Fruit fly (Drosophila melanogaster) whole organism, prepupa: ENCODE measurements around the gene Cyp9f3.

Source experiments
- CG10631 ChIP-seq: fragments of 200-800 bp; sonication (Bioruptor generic); optimal IDR thresholded peaks from 2 replicates; lab custom pipeline; 2016; ENCODE audit warnings: missing biosample characterization, missing genetic modification characterization
- CG10669 ChIP-seq: fragments of 200-800 bp; sonication (Bioruptor generic); optimal IDR thresholded peaks from 3 replicates; lab custom pipeline; 2018; ENCODE audit warnings: missing biosample characterization, mild to moderate bottlenecking, missing genetic modification characterization, moderate library complexity
- CG11294 ChIP-seq: fragments of 200-800 bp; sonication (Bioruptor generic); IDR thresholded peaks from 2 replicates; pipeline ENCODE4 v1.3.6; 2022; ENCODE audit warnings: missing biosample characterization, missing genetic modification characterization
- CG11762 ChIP-seq: fragments of 200-800 bp; sonication (Bioruptor generic); optimal IDR thresholded peaks from 3 replicates; lab custom pipeline; 2016; ENCODE audit warnings: missing biosample characterization, missing genetic modification characterization; ENCODE audit not compliant: insufficient read depth
- CG11902 ChIP-seq: fragments of 200-800 bp; sonication (Bioruptor generic); optimal IDR thresholded peaks from 3 replicates; lab custom pipeline; 2016; ENCODE audit warnings: missing biosample characterization, missing genetic modification characterization
- CG1621 ChIP-seq: fragments of 200-800 bp; sonication (Bioruptor generic); optimal IDR thresholded peaks from 3 replicates; lab custom pipeline; 2018; ENCODE audit warnings: missing biosample characterization, mild to moderate bottlenecking, missing genetic modification characterization
- CG3032 ChIP-seq: fragments of 200-800 bp; optimal IDR thresholded peaks from 2 replicates; lab custom pipeline; 2019; ENCODE audit warnings: missing biosample characterization, mild to moderate bottlenecking, missing genetic modification characterization, moderate library complexity
- CG34406 ChIP-seq: fragments of 200-800 bp; sonication (Bioruptor generic); optimal IDR thresholded peaks from 3 replicates; lab custom pipeline; 2016; ENCODE audit warnings: missing biosample characterization, missing genetic modification characterization
- CG3919 ChIP-seq: fragments of 200-800 bp; sonication (Bioruptor generic); optimal IDR thresholded peaks from 3 replicates; lab custom pipeline; 2016; ENCODE audit warnings: missing biosample characterization, missing genetic modification characterization
- CG4318 ChIP-seq: fragments of 200-800 bp; sonication (Bioruptor generic); optimal IDR thresholded peaks from 3 replicates; lab custom pipeline; 2017; ENCODE audit warnings: missing biosample characterization, mild to moderate bottlenecking, missing genetic modification characterization
- CG6276 ChIP-seq: fragments of 200-800 bp; sonication (Bioruptor generic); optimal IDR thresholded peaks from 2 replicates; lab custom pipeline; 2017; ENCODE audit warnings: missing biosample characterization, mild to moderate bottlenecking, missing genetic modification characterization
- CG6792 ChIP-seq: fragments of 200-800 bp; sonication (Bioruptor generic); optimal IDR thresholded peaks from 3 replicates; lab custom pipeline; 2016; ENCODE audit warnings: missing biosample characterization, missing genetic modification characterization
- CG6808 ChIP-seq: fragments of 200-800 bp; sonication (Bioruptor generic); optimal IDR thresholded peaks from 3 replicates; lab custom pipeline; 2017; ENCODE audit warnings: missing biosample characterization, missing genetic modification characterization, mild to moderate bottlenecking, moderate library complexity, missing genetic modification reagents
- CG6854 ChIP-seq: fragments of 200-800 bp; sonication (Bioruptor generic); optimal IDR thresholded peaks from 2 replicates; lab custom pipeline; 2017; ENCODE audit warnings: missing biosample characterization, mild to moderate bottlenecking, missing genetic modification characterization
- CG8119 ChIP-seq: fragments of 200-800 bp; sonication (Bioruptor generic); IDR thresholded peaks from 3 replicates; pipeline ENCODE4 v1.3.6; 2022; ENCODE audit warnings: missing biosample characterization, missing genetic modification characterization
- CG8319 ChIP-seq: fragments of 200-800 bp; sonication (Bioruptor generic); optimal IDR thresholded peaks from 3 replicates; lab custom pipeline; 2016; ENCODE audit warnings: missing biosample characterization, missing genetic modification characterization
- Eip75B ChIP-seq: fragments of 200-800 bp; sonication (Bioruptor generic); optimal IDR thresholded peaks from 3 replicates; lab custom pipeline; 2016; ENCODE audit warnings: missing biosample characterization, missing genetic modification characterization
- Eip78C ChIP-seq: fragments of 200-800 bp; sonication (Bioruptor generic); peaks from one replicate; lab custom pipeline; 2016; ENCODE audit warnings: missing biosample characterization, missing genetic modification characterization
- Ets21C ChIP-seq: fragments of 200-800 bp; sonication (Bioruptor generic); optimal IDR thresholded peaks from 3 replicates; lab custom pipeline; 2016; ENCODE audit warnings: missing biosample characterization, missing genetic modification characterization
- Ets96B ChIP-seq: fragments of 200-800 bp; optimal IDR thresholded peaks from 2 replicates; lab custom pipeline; 2019; ENCODE audit warnings: missing biosample characterization, mild to moderate bottlenecking, missing genetic modification characterization, moderate library complexity
- Gug ChIP-seq: fragments of 200-800 bp; sonication (Bioruptor generic); IDR thresholded peaks from 2 replicates; pipeline ENCODE4 v1.3.6; 2022; ENCODE audit warnings: missing biosample characterization, missing genetic modification characterization
- Hr38 ChIP-seq: sonication (Bioruptor generic); optimal IDR thresholded peaks from 2 replicates; lab custom pipeline; 2016; ENCODE audit warnings: missing biosample characterization, missing genetic modification characterization
- Hr4 ChIP-seq: fragments of 200-800 bp; sonication (Bioruptor generic); optimal IDR thresholded peaks from 3 replicates; lab custom pipeline; 2016; ENCODE audit warnings: missing biosample characterization, missing genetic modification characterization
- Lpt ChIP-seq: fragments of 200-800 bp; sonication (Bioruptor generic); optimal IDR thresholded peaks from 3 replicates; lab custom pipeline; 2016; ENCODE audit warnings: missing biosample characterization, missing genetic modification characterization
- Met ChIP-seq: fragments of 200-800 bp; sonication (Bioruptor generic); optimal IDR thresholded peaks from 3 replicates; lab custom pipeline; 2016; ENCODE audit warnings: missing biosample characterization, missing genetic modification characterization
- OdsH ChIP-seq: fragments of 200-800 bp; sonication (Bioruptor generic); optimal IDR thresholded peaks from 3 replicates; lab custom pipeline; 2016; ENCODE audit warnings: missing biosample characterization, missing genetic modification characterization
- Smox ChIP-seq: fragments of 200-800 bp; sonication (Bioruptor generic); optimal IDR thresholded peaks from 3 replicates; lab custom pipeline; 2016; ENCODE audit warnings: missing biosample characterization, missing genetic modification characterization
- Sox102F ChIP-seq: fragments of 200-800 bp; sonication (Bioruptor generic); optimal IDR thresholded peaks from 2 replicates; lab custom pipeline; 2016; ENCODE audit warnings: missing biosample characterization, mild to moderate bottlenecking, missing genetic modification characterization
- Sox14 ChIP-seq: fragments of 200-800 bp; sonication (Bioruptor generic); optimal IDR thresholded peaks from 3 replicates; lab custom pipeline; 2016; ENCODE audit warnings: missing biosample characterization, missing genetic modification characterization
- Sox15 ChIP-seq: fragments of 200-800 bp; sonication (Bioruptor generic); optimal IDR thresholded peaks from 3 replicates; lab custom pipeline; 2016; ENCODE audit warnings: missing biosample characterization, missing genetic modification characterization
- achi ChIP-seq: fragments of 200-800 bp; sonication (Bioruptor generic); optimal IDR thresholded peaks from 3 replicates; lab custom pipeline; 2016; ENCODE audit warnings: missing biosample characterization, missing genetic modification characterization
- cyc ChIP-seq: fragments of 200-800 bp; sonication (Bioruptor generic); optimal IDR thresholded peaks from 3 replicates; lab custom pipeline; 2016; ENCODE audit warnings: missing biosample characterization, missing genetic modification characterization
- dac ChIP-seq: fragments of 200-800 bp; sonication (Bioruptor generic); optimal IDR thresholded peaks from 2 replicates; lab custom pipeline; 2017; ENCODE audit warnings: missing biosample characterization, mild to moderate bottlenecking, missing genetic modification characterization
- dsx ChIP-seq: fragments of 200-800 bp; optimal IDR thresholded peaks from 3 replicates; lab custom pipeline; 2019; ENCODE audit warnings: missing biosample characterization, mild to moderate bottlenecking, missing genetic modification characterization, moderate library complexity; ENCODE audit not compliant: poor library complexity, severe bottlenecking
- eg ChIP-seq: fragments of 200-800 bp; sonication (Bioruptor generic); IDR thresholded peaks from 3 replicates; pipeline ENCODE4 v1.3.6; 2022; ENCODE audit warnings: missing biosample characterization, missing genetic modification characterization
- esn ChIP-seq: fragments of 200-800 bp; sonication (Bioruptor generic); optimal IDR thresholded peaks from 2 replicates; lab custom pipeline; 2016; ENCODE audit warnings: missing biosample characterization, mild to moderate bottlenecking, missing genetic modification characterization, moderate library complexity
- fd59A ChIP-seq: fragments of 200-800 bp; sonication (Bioruptor generic); optimal IDR thresholded peaks from 2 replicates; lab custom pipeline; 2017; ENCODE audit warnings: missing biosample characterization, mild to moderate bottlenecking, missing genetic modification characterization, missing genetic modification reagents
- fkh ChIP-seq: fragments of 200-800 bp; sonication (Bioruptor generic); optimal IDR thresholded peaks from 3 replicates; lab custom pipeline; 2017; ENCODE audit warnings: missing biosample characterization, mild to moderate bottlenecking, missing genetic modification characterization, moderate library complexity
- lz ChIP-seq: fragments of 200-800 bp; sonication (Bioruptor generic); optimal IDR thresholded peaks from 3 replicates; lab custom pipeline; 2016; ENCODE audit warnings: missing biosample characterization, missing genetic modification characterization
- pdm3 ChIP-seq: fragments of 200-800 bp; sonication (Bioruptor generic); optimal IDR thresholded peaks from 3 replicates; lab custom pipeline; 2016; ENCODE audit warnings: missing biosample characterization, missing genetic modification characterization
- salr ChIP-seq, 2 experiments: fragments of 200-800 bp; sonication (Bioruptor generic); optimal IDR thresholded peaks; 3 replicates each; lab custom pipeline; 2016 to 2018; ENCODE audit warnings: missing biosample characterization in 2 of 2, missing genetic modification characterization in 2 of 2, mild to moderate bottlenecking in 1 of 2
- spab ChIP-seq: fragments of 200-800 bp; sonication (Bioruptor generic); optimal IDR thresholded peaks from 2 replicates; lab custom pipeline; 2017; ENCODE audit warnings: missing biosample characterization, mild to moderate bottlenecking, missing genetic modification characterization, missing genetic modification reagents
- ss ChIP-seq, 2 experiments: fragments of 200-800 bp; sonication (Bioruptor generic); optimal IDR thresholded peaks; 2 replicates in 1 of 2; 3 replicates in 1 of 2; lab custom pipeline; 2017 to 2018; ENCODE audit warnings: mild to moderate bottlenecking in 2 of 2, missing biosample characterization in 2 of 2, missing genetic modification characterization in 2 of 2, moderate library complexity in 1 of 2
- svp ChIP-seq: fragments of 200-800 bp; sonication (Bioruptor generic); peaks from one replicate; lab custom pipeline; 2016; ENCODE audit warnings: missing biosample characterization, missing genetic modification characterization
- topi ChIP-seq: fragments of 200-800 bp; sonication (Bioruptor generic); optimal IDR thresholded peaks from 3 replicates; lab custom pipeline; 2016; ENCODE audit warnings: missing biosample characterization, missing genetic modification characterization

The Cyp9f3 gene

DNA sequence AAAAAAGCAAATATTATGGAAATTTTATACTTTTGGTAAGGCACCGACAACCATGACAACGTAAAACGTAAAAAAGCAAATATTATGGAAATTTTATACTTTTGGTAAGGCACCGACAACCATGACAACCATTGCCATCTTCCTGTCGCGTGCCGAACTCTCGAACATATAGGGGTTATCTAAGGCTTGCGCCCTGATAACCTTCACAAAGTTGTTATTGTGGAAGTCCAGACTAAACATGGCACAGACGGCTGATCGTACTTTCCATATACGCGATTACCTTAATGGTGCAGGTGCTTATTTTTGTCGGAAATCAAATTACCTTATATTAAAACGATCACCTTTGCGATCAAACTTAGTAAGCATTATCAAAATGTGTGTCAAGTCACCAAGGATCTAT is 46.7 kb upstream of the Cyp9f3 start:
- TF ChIP-seq svp, result peak; percentile 95
- no peak for TF ChIP-seq eg

DNA sequence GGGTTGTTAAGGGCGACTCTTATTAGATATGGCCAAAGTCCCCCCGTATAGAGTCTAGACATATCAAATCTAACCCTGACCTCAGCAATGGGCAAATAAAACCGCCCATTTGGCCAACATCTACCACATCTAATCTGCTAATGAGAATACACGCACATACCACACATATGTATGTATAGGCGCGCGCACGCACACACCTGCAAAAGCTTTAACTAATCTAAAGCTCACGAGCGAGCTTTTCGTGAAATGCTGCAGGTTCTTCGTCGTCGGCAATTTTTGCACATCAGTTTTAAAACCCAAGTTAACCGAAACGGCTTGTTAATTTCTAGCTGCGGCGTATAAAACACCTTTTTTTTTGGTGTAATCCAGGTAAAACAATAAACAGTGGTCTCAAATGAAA is 45.0 kb upstream of the Cyp9f3 start:
- TF ChIP-seq svp (no peak), CG10631 (GFP tag; lab: Kevin White, UChicago) (no peak), Eip78C (no peak), Sox14 (GFP tag; lab: Kevin White, UChicago) (no peak), Met (GFP tag; lab: Kevin White, UChicago) (no peak), CG11294 (no peak), lz (GFP tag; lab: Kevin White, UChicago) (no peak), eg (no peak), Smox (GFP tag; lab: Kevin White, UChicago) (no peak), Sox102F (no peak), fkh (GFP tag; lab: Kevin White, UChicago) (no peak), CG8119 (no peak), Lpt (GFP tag; lab: Kevin White, UChicago) (no peak), CG3032 (tag; lab: Kevin White, UChicago) (no peak), Hr4 (GFP tag; lab: Kevin White, UChicago) (no peak), CG10669 (no peak), ss (GFP tag; optimal IDR thresholded peaks at IDR 0.05; lab: Kevin White, UChicago) (no peak), cyc (GFP tag; lab: Kevin White, UChicago) (no peak), dac (GFP tag; lab: Kevin White, UChicago) (no peak), CG8319 (GFP tag; lab: Kevin White, UChicago) (no peak)

DNA sequence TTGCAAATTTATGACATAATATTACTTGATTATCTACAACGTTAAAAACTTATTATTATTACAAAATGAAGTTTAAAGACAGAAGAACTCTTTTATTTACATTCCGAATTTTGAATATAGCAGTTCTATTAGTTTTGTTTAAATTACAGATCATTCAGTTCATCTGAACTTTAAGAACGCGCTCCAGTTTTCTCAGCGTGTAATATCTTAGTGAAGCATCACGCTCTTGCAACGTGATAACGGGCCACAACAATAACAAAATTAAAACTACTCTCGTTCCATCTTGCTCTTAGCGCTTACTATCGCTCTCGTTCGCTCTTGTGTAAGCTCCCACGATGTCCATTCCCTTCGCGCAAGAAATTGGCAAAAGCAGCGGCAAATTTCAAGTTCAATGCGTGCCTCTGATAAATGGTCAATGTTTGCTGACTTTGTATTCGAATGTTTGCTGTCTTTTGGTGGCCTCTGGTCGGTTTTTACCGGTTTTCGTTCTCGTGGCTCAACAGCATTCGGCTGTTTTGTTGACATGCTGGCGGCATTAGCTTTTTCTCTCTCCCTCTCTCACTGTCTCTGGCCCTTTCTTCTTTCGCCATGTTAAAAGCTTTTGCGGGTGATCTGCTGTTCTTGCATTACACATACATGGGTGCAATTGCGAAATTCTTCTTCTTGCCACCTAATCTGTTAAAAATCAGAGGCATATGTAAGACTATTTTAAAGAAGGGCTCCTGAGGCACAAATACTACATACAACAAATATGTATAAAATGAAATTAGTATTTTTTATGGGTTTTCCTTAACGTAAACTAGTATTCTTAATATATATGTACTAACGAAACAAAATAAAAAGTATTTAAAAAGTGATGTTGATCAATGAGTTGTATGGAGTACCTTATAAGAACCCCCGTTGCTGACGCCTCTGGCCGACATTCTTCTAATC is 44.1 kb upstream of the Cyp9f3 start:
- peak; percentile 51 for TF ChIP-seq Eip75B (GFP tag; lab: Kevin White, UChicago)
- peak; percentile 18 for TF ChIP-seq CG4318 (GFP tag; lab: Kevin White, UChicago)
- no peak for TF ChIP-seq CG1621
- peak; percentile 67 for TF ChIP-seq Hr4 (GFP tag; lab: Kevin White, UChicago)
- peak; percentile 29 for TF ChIP-seq CG3032 (tag; lab: Kevin White, UChicago)
- peak in 1 of 2 experiments; percentile 57 for TF ChIP-seq salr (GFP tag; optimal IDR thresholded peaks at IDR 0.05; lab: Kevin White, UChicago)
- no peak for TF ChIP-seq Sox15
- TF ChIP-seq achi (GFP tag; lab: Kevin White, UChicago), result peak; percentile 45
- no peak for TF ChIP-seq CG11902
- TF ChIP-seq Sox14 (GFP tag; lab: Kevin White, UChicago), result peak; percentile 39
- peak; percentile 19 for TF ChIP-seq CG6792 (GFP tag; lab: Kevin White, UChicago)
- peak; percentile 45 for TF ChIP-seq lz (GFP tag; lab: Kevin White, UChicago)
- TF ChIP-seq dsx (GFP tag; lab: Kevin White, UChicago), result peak; percentile 88
- peak; percentile 41 for TF ChIP-seq CG6808 (GFP tag; lab: Kevin White, UChicago)
- peak; percentile 5 for TF ChIP-seq Ets21C (GFP tag; lab: Kevin White, UChicago)
- TF ChIP-seq cyc (GFP tag; lab: Kevin White, UChicago), result peak; percentile 14
- TF ChIP-seq OdsH (GFP tag; lab: Kevin White, UChicago), result peak; percentile 54
- no peak for TF ChIP-seq fd59A (GFP tag; lab: Kevin White, UChicago)
- TF ChIP-seq Gug (GFP tag; lab: Robert Waterston, UW), result peak; percentile 47; the same call in 1 of the 2 replicates
- TF ChIP-seq spab (GFP tag; lab: Kevin White, UChicago), result no peak
- peak; percentile 50 for TF ChIP-seq topi (GFP tag; lab: Kevin White, UChicago)
- TF ChIP-seq CG11762, result peak; percentile 11
- TF ChIP-seq CG6276 (GFP tag; lab: Kevin White, UChicago), result peak; percentile 65
- TF ChIP-seq Ets96B, result peak; percentile 58
- peak; percentile 39; the same call in 2 of the 3 replicates for TF ChIP-seq CG8119
- TF ChIP-seq pdm3 (GFP tag; lab: Kevin White, UChicago), result peak; percentile 70
- no peak for TF ChIP-seq Hr38 (GFP tag; lab: Kevin White, UChicago)
- TF ChIP-seq CG6854 (GFP tag; lab: Kevin White, UChicago), result peak; percentile 42
- peak; percentile 56 for TF ChIP-seq CG3919 (GFP tag; lab: Kevin White, UChicago)
- TF ChIP-seq CG11294, result no peak
- TF ChIP-seq esn (GFP tag; lab: Kevin White, UChicago), result peak; percentile 54
- peak; percentile 94 for TF ChIP-seq Eip78C
- TF ChIP-seq CG34406 (GFP tag; lab: Kevin White, UChicago), result peak; percentile 42
